Fruit fly (Drosophila melanogaster) whole organism, prepupa: ENCODE results near the gene Vsp37A.

ENCODE experiments used
- Blimp-1 ChIP-seq: fragments of 200-800 bp; sonication (Bioruptor generic); optimal IDR thresholded peaks from 3 replicates; lab custom pipeline; 2017; ENCODE audit warnings: missing biosample characterization, missing genetic modification characterization, mild to moderate bottlenecking, moderate library complexity, missing genetic modification reagents
- CG10631 ChIP-seq: fragments of 200-800 bp; sonication (Bioruptor generic); optimal IDR thresholded peaks from 2 replicates; lab custom pipeline; 2016; ENCODE audit warnings: missing biosample characterization, missing genetic modification characterization
- CG10669 ChIP-seq: fragments of 200-800 bp; sonication (Bioruptor generic); optimal IDR thresholded peaks from 3 replicates; lab custom pipeline; 2018; ENCODE audit warnings: missing biosample characterization, mild to moderate bottlenecking, missing genetic modification characterization, moderate library complexity
- CG11294 ChIP-seq: fragments of 200-800 bp; sonication (Bioruptor generic); IDR thresholded peaks from 2 replicates; pipeline ENCODE4 v1.3.6; 2022; ENCODE audit warnings: missing biosample characterization, missing genetic modification characterization
- CG11902 ChIP-seq: fragments of 200-800 bp; sonication (Bioruptor generic); optimal IDR thresholded peaks from 3 replicates; lab custom pipeline; 2016; ENCODE audit warnings: missing biosample characterization, missing genetic modification characterization
- CG1621 ChIP-seq: fragments of 200-800 bp; sonication (Bioruptor generic); optimal IDR thresholded peaks from 3 replicates; lab custom pipeline; 2018; ENCODE audit warnings: missing biosample characterization, mild to moderate bottlenecking, missing genetic modification characterization
- CG16779 ChIP-seq: fragments of 200-800 bp; sonication (Bioruptor generic); optimal IDR thresholded peaks from 3 replicates; lab custom pipeline; 2017; ENCODE audit warnings: missing biosample characterization, mild to moderate bottlenecking, missing genetic modification characterization
- CG3032 ChIP-seq: fragments of 200-800 bp; optimal IDR thresholded peaks from 2 replicates; lab custom pipeline; 2019; ENCODE audit warnings: missing biosample characterization, mild to moderate bottlenecking, missing genetic modification characterization, moderate library complexity
- CG31627 ChIP-seq: fragments of 200-800 bp; sonication (Bioruptor generic); optimal IDR thresholded peaks from 3 replicates; lab custom pipeline; 2016; ENCODE audit warnings: missing biosample characterization, missing genetic modification characterization
- CG32006 ChIP-seq: fragments of 200-800 bp; sonication (Bioruptor generic); optimal IDR thresholded peaks from 3 replicates; lab custom pipeline; 2017; ENCODE audit warnings: missing biosample characterization, mild to moderate bottlenecking, missing genetic modification characterization
- CG34406 ChIP-seq: fragments of 200-800 bp; sonication (Bioruptor generic); optimal IDR thresholded peaks from 3 replicates; lab custom pipeline; 2016; ENCODE audit warnings: missing biosample characterization, missing genetic modification characterization
- CG3919 ChIP-seq: fragments of 200-800 bp; sonication (Bioruptor generic); optimal IDR thresholded peaks from 3 replicates; lab custom pipeline; 2016; ENCODE audit warnings: missing biosample characterization, missing genetic modification characterization
- CG6163 ChIP-seq: fragments of 200-800 bp; sonication (Bioruptor generic); IDR thresholded peaks from 3 replicates; pipeline ENCODE4 v1.3.6; 2022; ENCODE audit warnings: missing biosample characterization, missing genetic modification characterization
- CG6276 ChIP-seq: fragments of 200-800 bp; sonication (Bioruptor generic); optimal IDR thresholded peaks from 2 replicates; lab custom pipeline; 2017; ENCODE audit warnings: missing biosample characterization, mild to moderate bottlenecking, missing genetic modification characterization
- CG6808 ChIP-seq: fragments of 200-800 bp; sonication (Bioruptor generic); optimal IDR thresholded peaks from 3 replicates; lab custom pipeline; 2017; ENCODE audit warnings: missing biosample characterization, missing genetic modification characterization, mild to moderate bottlenecking, moderate library complexity, missing genetic modification reagents
- CG6854 ChIP-seq: fragments of 200-800 bp; sonication (Bioruptor generic); optimal IDR thresholded peaks from 2 replicates; lab custom pipeline; 2017; ENCODE audit warnings: missing biosample characterization, mild to moderate bottlenecking, missing genetic modification characterization
- CG7368 ChIP-seq: fragments of 200-800 bp; sonication (Bioruptor generic); optimal IDR thresholded peaks from 3 replicates; lab custom pipeline; 2016; ENCODE audit warnings: missing biosample characterization, missing genetic modification characterization
- CG8632 ChIP-seq: fragments of 200-800 bp; sonication (Bioruptor generic); optimal IDR thresholded peaks from 3 replicates; lab custom pipeline; 2016; ENCODE audit warnings: missing biosample characterization, missing genetic modification characterization
- Eip75B ChIP-seq: fragments of 200-800 bp; sonication (Bioruptor generic); optimal IDR thresholded peaks from 3 replicates; lab custom pipeline; 2016; ENCODE audit warnings: missing biosample characterization, missing genetic modification characterization
- Eip78C ChIP-seq: fragments of 200-800 bp; sonication (Bioruptor generic); peaks from one replicate; lab custom pipeline; 2016; ENCODE audit warnings: missing biosample characterization, missing genetic modification characterization
- Eip93F ChIP-seq: fragments of 200-800 bp; sonication (Bioruptor generic); optimal IDR thresholded peaks from 2 replicates; lab custom pipeline; 2016; ENCODE audit warnings: missing biosample characterization, mild to moderate bottlenecking, missing genetic modification characterization
- Ets21C ChIP-seq: fragments of 200-800 bp; sonication (Bioruptor generic); optimal IDR thresholded peaks from 3 replicates; lab custom pipeline; 2016; ENCODE audit warnings: missing biosample characterization, missing genetic modification characterization
- Ets96B ChIP-seq: fragments of 200-800 bp; optimal IDR thresholded peaks from 2 replicates; lab custom pipeline; 2019; ENCODE audit warnings: missing biosample characterization, mild to moderate bottlenecking, missing genetic modification characterization, moderate library complexity
- Gug ChIP-seq: fragments of 200-800 bp; sonication (Bioruptor generic); IDR thresholded peaks from 2 replicates; pipeline ENCODE4 v1.3.6; 2022; ENCODE audit warnings: missing biosample characterization, missing genetic modification characterization
- Hr38 ChIP-seq: sonication (Bioruptor generic); optimal IDR thresholded peaks from 2 replicates; lab custom pipeline; 2016; ENCODE audit warnings: missing biosample characterization, missing genetic modification characterization
- Hr39 ChIP-seq: fragments of 200-800 bp; sonication (Bioruptor generic); optimal IDR thresholded peaks from 2 replicates; lab custom pipeline; 2016; ENCODE audit warnings: missing biosample characterization, missing genetic modification characterization
- Met ChIP-seq: fragments of 200-800 bp; sonication (Bioruptor generic); optimal IDR thresholded peaks from 3 replicates; lab custom pipeline; 2016; ENCODE audit warnings: missing biosample characterization, missing genetic modification characterization
- OdsH ChIP-seq: fragments of 200-800 bp; sonication (Bioruptor generic); optimal IDR thresholded peaks from 3 replicates; lab custom pipeline; 2016; ENCODE audit warnings: missing biosample characterization, missing genetic modification characterization
- Smox ChIP-seq: fragments of 200-800 bp; sonication (Bioruptor generic); optimal IDR thresholded peaks from 3 replicates; lab custom pipeline; 2016; ENCODE audit warnings: missing biosample characterization, missing genetic modification characterization
- Sox15 ChIP-seq: fragments of 200-800 bp; sonication (Bioruptor generic); optimal IDR thresholded peaks from 3 replicates; lab custom pipeline; 2016; ENCODE audit warnings: missing biosample characterization, missing genetic modification characterization
- achi ChIP-seq: fragments of 200-800 bp; sonication (Bioruptor generic); optimal IDR thresholded peaks from 3 replicates; lab custom pipeline; 2016; ENCODE audit warnings: missing biosample characterization, missing genetic modification characterization
- acj6 ChIP-seq: fragments of 200-800 bp; sonication (Bioruptor generic); optimal IDR thresholded peaks from 3 replicates; lab custom pipeline; 2016; ENCODE audit warnings: missing biosample characterization, missing genetic modification characterization
- dac ChIP-seq: fragments of 200-800 bp; sonication (Bioruptor generic); optimal IDR thresholded peaks from 2 replicates; lab custom pipeline; 2017; ENCODE audit warnings: missing biosample characterization, mild to moderate bottlenecking, missing genetic modification characterization
- eg ChIP-seq: fragments of 200-800 bp; sonication (Bioruptor generic); IDR thresholded peaks from 3 replicates; pipeline ENCODE4 v1.3.6; 2022; ENCODE audit warnings: missing biosample characterization, missing genetic modification characterization
- esn ChIP-seq: fragments of 200-800 bp; sonication (Bioruptor generic); optimal IDR thresholded peaks from 2 replicates; lab custom pipeline; 2016; ENCODE audit warnings: missing biosample characterization, mild to moderate bottlenecking, missing genetic modification characterization, moderate library complexity
- fd59A ChIP-seq: fragments of 200-800 bp; sonication (Bioruptor generic); optimal IDR thresholded peaks from 2 replicates; lab custom pipeline; 2017; ENCODE audit warnings: missing biosample characterization, mild to moderate bottlenecking, missing genetic modification characterization, missing genetic modification reagents
- fd85E ChIP-seq: fragments of 200-800 bp; sonication (Bioruptor generic); optimal IDR thresholded peaks from 3 replicates; lab custom pipeline; 2016; ENCODE audit warnings: missing biosample characterization, missing genetic modification characterization
- fkh ChIP-seq: fragments of 200-800 bp; sonication (Bioruptor generic); optimal IDR thresholded peaks from 3 replicates; lab custom pipeline; 2017; ENCODE audit warnings: missing biosample characterization, mild to moderate bottlenecking, missing genetic modification characterization, moderate library complexity
- lz ChIP-seq: fragments of 200-800 bp; sonication (Bioruptor generic); optimal IDR thresholded peaks from 3 replicates; lab custom pipeline; 2016; ENCODE audit warnings: missing biosample characterization, missing genetic modification characterization
- net ChIP-seq: fragments of 200-800 bp; sonication (Bioruptor generic); optimal IDR thresholded peaks from 3 replicates; lab custom pipeline; 2016; ENCODE audit warnings: missing biosample characterization, missing genetic modification characterization
- salr ChIP-seq, 2 experiments: fragments of 200-800 bp; sonication (Bioruptor generic); optimal IDR thresholded peaks; 3 replicates each; lab custom pipeline; 2016 to 2018; ENCODE audit warnings: missing biosample characterization in 2 of 2, missing genetic modification characterization in 2 of 2, mild to moderate bottlenecking in 1 of 2
- spab ChIP-seq: fragments of 200-800 bp; sonication (Bioruptor generic); optimal IDR thresholded peaks from 2 replicates; lab custom pipeline; 2017; ENCODE audit warnings: missing biosample characterization, mild to moderate bottlenecking, missing genetic modification characterization, missing genetic modification reagents
- ss ChIP-seq, 2 experiments: fragments of 200-800 bp; sonication (Bioruptor generic); optimal IDR thresholded peaks; 2 replicates in 1 of 2; 3 replicates in 1 of 2; lab custom pipeline; 2017 to 2018; ENCODE audit warnings: mild to moderate bottlenecking in 2 of 2, missing biosample characterization in 2 of 2, missing genetic modification characterization in 2 of 2, moderate library complexity in 1 of 2
- svp ChIP-seq: fragments of 200-800 bp; sonication (Bioruptor generic); peaks from one replicate; lab custom pipeline; 2016; ENCODE audit warnings: missing biosample characterization, missing genetic modification characterization
- topi ChIP-seq: fragments of 200-800 bp; sonication (Bioruptor generic); optimal IDR thresholded peaks from 3 replicates; lab custom pipeline; 2016; ENCODE audit warnings: missing biosample characterization, missing genetic modification characterization
- vri ChIP-seq: fragments of 200-800 bp; sonication (Bioruptor generic); optimal IDR thresholded peaks from 3 replicates; lab custom pipeline; 2016; ENCODE audit warnings: missing biosample characterization, mild to moderate bottlenecking, missing genetic modification characterization

Gene Vsp37A

dm6 chrX:621132-621555, at the start of gene Vsp37A, which contains the start of gene CG13365 (continued):
- no peak for TF ChIP-seq dac (GFP tag; lab: Kevin White, UChicago)
- TF ChIP-seq ss (GFP tag; optimal IDR thresholded peaks at IDR 0.05; lab: Kevin White, UChicago) = no peak
- no peak for TF ChIP-seq CG6276 (GFP tag; lab: Kevin White, UChicago)
- no peak for TF ChIP-seq CG6163 (GFP tag; lab: Robert Waterston, UW)
- TF ChIP-seq CG8632 (GFP tag; lab: Kevin White, UChicago) = no peak
- TF ChIP-seq Met (GFP tag; lab: Kevin White, UChicago) = no peak
- no peak for TF ChIP-seq CG16779 (tag; lab: Kevin White, UChicago)

DNA sequence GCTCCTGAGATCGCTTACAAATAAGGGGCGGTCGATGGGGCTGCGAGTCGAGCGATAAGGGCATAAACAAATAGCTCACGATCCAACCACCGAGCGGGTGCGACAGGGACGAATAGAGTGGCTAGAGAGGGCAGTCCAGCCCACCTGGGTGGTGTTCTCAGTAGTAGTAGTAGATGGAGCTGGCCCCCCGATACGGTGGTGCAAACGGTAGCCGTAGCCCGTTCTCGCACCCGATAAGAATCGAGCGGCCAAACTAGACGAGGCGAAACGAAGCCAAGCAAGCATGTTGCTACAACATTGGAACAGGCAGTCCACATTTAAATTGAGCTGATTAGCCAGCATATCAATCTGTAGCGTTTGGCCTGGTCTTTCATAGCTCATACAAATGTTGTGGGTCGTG, 40.7 kb upstream of the Vsp37A start:
- no peak for TF ChIP-seq CG34406 (GFP tag; lab: Kevin White, UChicago)
- no peak for TF ChIP-seq Met (GFP tag; lab: Kevin White, UChicago)
- no peak for TF ChIP-seq OdsH (GFP tag; lab: Kevin White, UChicago)
- no peak for TF ChIP-seq CG6854 (GFP tag; lab: Kevin White, UChicago)
- TF ChIP-seq vri = no peak
- TF ChIP-seq fd59A (GFP tag; lab: Kevin White, UChicago) = no peak
- no peak for TF ChIP-seq salr (GFP tag; optimal IDR thresholded peaks at IDR 0.05; lab: Kevin White, UChicago)
- no peak for TF ChIP-seq Eip93F (GFP tag; lab: Kevin White, UChicago)
- TF ChIP-seq, all 60 proteins: peak for 0

DNA sequence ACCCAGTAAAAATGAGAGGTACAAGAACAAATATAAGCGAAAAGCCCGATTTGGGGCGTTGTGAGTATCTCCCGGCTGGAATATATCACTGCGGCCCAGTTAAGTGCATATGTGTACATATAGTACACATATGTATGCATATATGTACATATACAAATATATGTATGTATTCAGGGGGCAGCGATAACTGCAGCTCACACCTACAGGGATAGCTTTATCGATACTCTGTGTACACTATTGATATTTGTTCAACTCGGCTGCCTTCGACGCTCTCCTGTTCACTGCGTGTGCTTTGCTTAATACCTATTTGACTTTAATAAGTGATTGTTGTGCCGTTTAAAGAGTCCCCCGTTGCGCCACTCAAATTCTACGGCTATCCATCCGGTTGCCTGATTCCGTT, 39.5 kb upstream of the Vsp37A start, which contains the start of gene vnd:
vnd (plus strand) TSS at position 297 of the 400 bp plus-strand sequence.
- TF ChIP-seq fd85E (GFP tag; lab: Kevin White, UChicago) (no peak), Hr39 (GFP tag; lab: Kevin White, UChicago) (no peak), CG1621 (tag; lab: Kevin White, UChicago) (peak; percentile 26), Ets21C (GFP tag; lab: Kevin White, UChicago) (no peak), CG6163 (GFP tag; lab: Robert Waterston, UW) (peak; percentile 34; the same call in 1 of the 3 replicates), Smox (GFP tag; lab: Kevin White, UChicago) (no peak), spab (GFP tag; lab: Kevin White, UChicago) (peak; percentile 23), CG3032 (tag; lab: Kevin White, UChicago) (no peak), OdsH (GFP tag; lab: Kevin White, UChicago) (peak; percentile 19), CG6854 (GFP tag; lab: Kevin White, UChicago) (no peak), CG3919 (GFP tag; lab: Kevin White, UChicago) (no peak), acj6 (GFP tag; lab: Kevin White, UChicago) (no peak), Eip93F (GFP tag; lab: Kevin White, UChicago) (no peak), CG11902 (GFP tag; lab: Kevin White, UChicago) (no peak), achi (GFP tag; lab: Kevin White, UChicago) (peak; percentile 10), Ets96B (tag; lab: Kevin White, UChicago) (no peak), svp (GFP tag; lab: Kevin White, UChicago) (no peak), Eip75B (GFP tag; lab: Kevin White, UChicago) (no peak), CG6276 (GFP tag; lab: Kevin White, UChicago) (no peak), Met (GFP tag; lab: Kevin White, UChicago) (no peak), Blimp-1 (no peak), lz (GFP tag; lab: Kevin White, UChicago) (no peak), CG31627 (GFP tag; lab: Kevin White, UChicago) (no peak), topi (GFP tag; lab: Kevin White, UChicago) (no peak), CG11294 (no peak), esn (GFP tag; lab: Kevin White, UChicago) (no peak), fkh (peak; percentile 65), CG10669 (peak; percentile 30), net (GFP tag; lab: Kevin White, UChicago) (peak; percentile 4), vri (no peak), eg (GFP tag; lab: Robert Waterston, UW) (no peak), CG10631 (GFP tag; lab: Kevin White, UChicago) (peak; percentile 49), CG7368 (GFP tag; lab: Kevin White, UChicago) (peak; percentile 18), CG32006 (GFP tag; lab: Kevin White, UChicago) (no peak), Eip78C (GFP tag; lab: Kevin White, UChicago) (peak; percentile 23), salr (GFP tag; optimal IDR thresholded peaks at IDR 0.05; lab: Kevin White, UChicago) (no peak), CG34406 (GFP tag; lab: Kevin White, UChicago) (peak; percentile 31), Hr38 (no peak), Gug (GFP tag; lab: Robert Waterston, UW) (no peak), CG6808 (GFP tag; lab: Kevin White, UChicago) (peak; percentile 36), Sox15 (GFP tag; lab: Kevin White, UChicago) (no peak)
